Fruit fly (Drosophila melanogaster) whole organism, embryonic: Measurements from ENCODE around the gene CG13465.

Experiments used
- ATbp ChIP-seq: fragments of 200-800 bp; sonication (Bioruptor generic); optimal IDR thresholded peaks from 2 replicates; lab custom pipeline; 2017; ENCODE audit warnings: missing biosample characterization, mild to moderate bottlenecking, missing genetic modification characterization, missing genetic modification reagents
- BEAF-32 ChIP-seq: fragments of 200-800 bp; sonication (Bioruptor generic); optimal IDR thresholded peaks from 3 replicates; lab custom pipeline; 2017; ENCODE audit warnings: missing biosample characterization, missing genetic modification characterization, mild to moderate bottlenecking, moderate library complexity, missing genetic modification reagents
- Blimp-1 ChIP-seq: fragments of 200-800 bp; sonication (Bioruptor generic); optimal IDR thresholded peaks from 3 replicates; lab custom pipeline; 2018; ENCODE audit warnings: missing biosample characterization, missing genetic modification characterization, mild to moderate bottlenecking, moderate library complexity, missing genetic modification reagents
- CG10274 ChIP-seq: fragments of 200-800 bp; sonication (Bioruptor generic); optimal IDR thresholded peaks from 3 replicates; lab custom pipeline; 2017; ENCODE audit warnings: missing biosample characterization, mild to moderate bottlenecking, missing genetic modification characterization
- CG13775 ChIP-seq: fragments of 200-800 bp; sonication (Bioruptor generic); optimal IDR thresholded peaks from 3 replicates; lab custom pipeline; 2017; ENCODE audit warnings: missing biosample characterization, mild to moderate bottlenecking, missing genetic modification characterization
- CG15479 ChIP-seq: fragments of 200-800 bp; sonication (Bioruptor generic); optimal IDR thresholded peaks from 3 replicates; lab custom pipeline; 2019; ENCODE audit warnings: missing biosample characterization, mild to moderate bottlenecking, missing genetic modification characterization, moderate library complexity
- CG2875 ChIP-seq: fragments of 200-800 bp; sonication (Bioruptor generic); optimal IDR thresholded peaks from 2 replicates; lab custom pipeline; 2017; ENCODE audit warnings: missing biosample characterization, mild to moderate bottlenecking, missing genetic modification characterization, missing genetic modification reagents
- CG30020 ChIP-seq: fragments of 200-800 bp; optimal IDR thresholded peaks from 2 replicates; lab custom pipeline; 2019; ENCODE audit warnings: missing biosample characterization, mild to moderate bottlenecking, missing genetic modification characterization, moderate library complexity
- CG31224 ChIP-seq: fragments of 200-800 bp; sonication (Bioruptor generic); IDR thresholded peaks from 2 replicates; pipeline ENCODE4 v1.3.6; 2022; ENCODE audit warnings: missing biosample characterization, missing genetic modification characterization
- CG32772 ChIP-seq: fragments of 200-800 bp; sonication (Bioruptor generic); IDR thresholded peaks from 2 replicates; pipeline ENCODE4 v1.3.6; 2022; ENCODE audit warnings: missing biosample characterization, missing genetic modification characterization
- CG33213 ChIP-seq: fragments of 200-800 bp; sonication (Bioruptor generic); optimal IDR thresholded peaks from 3 replicates; lab custom pipeline; 2016; ENCODE audit warnings: missing biosample characterization, missing genetic modification characterization
- CG6683 ChIP-seq: fragments of 200-800 bp; sonication (Bioruptor generic); optimal IDR thresholded peaks from 2 replicates; lab custom pipeline; 2017; ENCODE audit warnings: missing biosample characterization, mild to moderate bottlenecking, missing genetic modification characterization, missing genetic modification reagents
- CG7271 ChIP-seq: fragments of 200-800 bp; sonication (Bioruptor generic); optimal IDR thresholded peaks from 2 replicates; lab custom pipeline; 2018; ENCODE audit warnings: missing biosample characterization, mild to moderate bottlenecking, missing genetic modification characterization, moderate library complexity
- CG8089 ChIP-seq: fragments of 200-800 bp; sonication (Bioruptor generic); optimal IDR thresholded peaks from 3 replicates; lab custom pipeline; 2016; ENCODE audit warnings: missing biosample characterization, missing genetic modification characterization
- CG9609 ChIP-seq: fragments of 200-800 bp; sonication (Bioruptor generic); optimal IDR thresholded peaks from 3 replicates; lab custom pipeline; 2016; ENCODE audit warnings: missing biosample characterization, missing genetic modification characterization
- GATAe ChIP-seq: fragments of 200-800 bp; sonication (Bioruptor generic); conservative IDR thresholded peaks from 2 replicates; pipeline ENCODE4 v1.3.6; 2022; ENCODE audit warnings: missing biosample characterization, missing genetic modification characterization
- Med ChIP-seq: fragments of 200-800 bp; sonication (Bioruptor generic); peaks from one replicate; lab custom pipeline; 2016; ENCODE audit warnings: missing biosample characterization, missing genetic modification characterization, mild to moderate bottlenecking, inconsistent platforms, moderate library complexity
- Meics ChIP-seq: fragments of 200-800 bp; sonication (Bioruptor generic); optimal IDR thresholded peaks from 2 replicates; lab custom pipeline; 2017; ENCODE audit warnings: missing biosample characterization, mild to moderate bottlenecking, missing genetic modification characterization
- Neu2 ChIP-seq: fragments of 200-800 bp; sonication (Bioruptor generic); optimal IDR thresholded peaks from 3 replicates; lab custom pipeline; 2016; ENCODE audit warnings: missing biosample characterization, missing genetic modification characterization, borderline replicate concordance
- Nf-YA ChIP-seq: fragments of 200-800 bp; sonication (Bioruptor generic); IDR thresholded peaks from 2 replicates; pipeline ENCODE4 v1.3.6; 2022; ENCODE audit warnings: missing biosample characterization, missing genetic modification characterization
- Oaz ChIP-seq: fragments of 200-800 bp; sonication (Bioruptor generic); IDR thresholded peaks from 2 replicates; pipeline ENCODE4 v1.3.6; 2022; ENCODE audit warnings: missing biosample characterization, missing genetic modification characterization
- Optix ChIP-seq: fragments of 200-800 bp; sonication (Bioruptor generic); IDR thresholded peaks from 3 replicates; pipeline ENCODE4 v1.3.6; 2022; ENCODE audit warnings: missing biosample characterization, missing genetic modification characterization
- Sox100B ChIP-seq: fragments of 200-800 bp; sonication (Bioruptor generic); optimal IDR thresholded peaks from 3 replicates; lab custom pipeline; 2018; ENCODE audit warnings: missing biosample characterization, mild to moderate bottlenecking, missing genetic modification characterization
- Stat92E ChIP-seq, 3 experiments: fragments of >200 bp in 2 of 3; fragments of 200-800 bp in 1 of 3; sonication (Bioruptor generic) in 1 of 3; optimal IDR thresholded peaks; 2 replicates each; lab custom pipeline; 2017 to 2019; ENCODE audit warnings: missing biosample characterization in 3 of 3, missing genetic modification characterization in 3 of 3, mild to moderate bottlenecking in 1 of 3, moderate library complexity in 1 of 3
- ara ChIP-seq: fragments of 200-800 bp; sonication (Bioruptor generic); IDR thresholded peaks from 2 replicates; pipeline ENCODE4 v1.3.6; 2022; ENCODE audit warnings: missing biosample characterization, missing genetic modification characterization
- cad ChIP-seq: fragments of >200 bp; optimal IDR thresholded peaks from 2 replicates; lab custom pipeline; 2017; ENCODE audit warnings: missing biosample characterization, missing genetic modification characterization
- chn ChIP-seq: fragments of 200-800 bp; sonication (Bioruptor generic); optimal IDR thresholded peaks from 2 replicates; lab custom pipeline; 2016; ENCODE audit warnings: missing biosample characterization, missing genetic modification characterization
- ewg ChIP-seq: fragments of 200-800 bp; sonication (Bioruptor generic); optimal IDR thresholded peaks from 3 replicates; lab custom pipeline; 2017; ENCODE audit warnings: mild to moderate bottlenecking, missing biosample characterization, missing genetic modification reagents, missing genetic modification characterization
- fu2 ChIP-seq: fragments of 200-800 bp; sonication (Bioruptor generic); optimal IDR thresholded peaks from 2 replicates; lab custom pipeline; 2016; ENCODE audit warnings: missing biosample characterization, missing genetic modification characterization
- gro ChIP-seq: fragments of 200-800 bp; sonication (Bioruptor generic); optimal IDR thresholded peaks from 2 replicates; lab custom pipeline; 2016; ENCODE audit warnings: missing biosample characterization, missing genetic modification characterization
- hb ChIP-seq: fragments of 200-800 bp; sonication (Bioruptor generic); IDR thresholded peaks from 3 replicates; pipeline ENCODE4 v1.3.6; 2022; ENCODE audit warnings: missing biosample characterization, missing genetic modification characterization; ENCODE audit not compliant: partially characterized antibody
- jigr1 ChIP-seq: fragments of 200-800 bp; sonication (Bioruptor generic); IDR thresholded peaks from 3 replicates; pipeline ENCODE4 v1.3.6; 2022; ENCODE audit warnings: missing biosample characterization, missing genetic modification characterization
- jumu ChIP-seq: fragments of 200-800 bp; sonication (Bioruptor generic); optimal IDR thresholded peaks from 3 replicates; lab custom pipeline; 2016; ENCODE audit warnings: missing biosample characterization, missing genetic modification characterization
- nerfin-2 ChIP-seq: fragments of 200-800 bp; sonication (Bioruptor generic); IDR thresholded peaks from 2 replicates; pipeline ENCODE4 v1.3.6; 2022; ENCODE audit warnings: missing biosample characterization, missing genetic modification characterization; ENCODE audit not compliant: partially characterized antibody
- pb ChIP-seq: fragments of 200-800 bp; sonication (Bioruptor generic); optimal IDR thresholded peaks from 3 replicates; lab custom pipeline; 2016; ENCODE audit warnings: missing biosample characterization, missing genetic modification characterization
- pita ChIP-seq: fragments of 200-800 bp; sonication (Bioruptor generic); optimal IDR thresholded peaks from 2 replicates; lab custom pipeline; 2017; ENCODE audit warnings: missing biosample characterization, mild to moderate bottlenecking, missing genetic modification characterization
- prd ChIP-seq, 3 experiments: fragments of >200 bp in 2 of 3; fragments of 200-800 bp in 1 of 3; sonication (Bioruptor generic) in 1 of 3; optimal IDR thresholded peaks in 2 of 3; IDR thresholded peaks in 1 of 3; 2 replicates in 2 of 3; 3 replicates in 1 of 3; pipeline versions ENCODE4 v1.3.6 to Lab custom; 2017 to 2022; ENCODE audit warnings: missing biosample characterization in 1 of 3, missing genetic modification characterization in 1 of 3
- ranshi ChIP-seq: fragments of 200-800 bp; sonication (Bioruptor generic); IDR thresholded peaks from 2 replicates; pipeline ENCODE4 v1.3.6; 2022; ENCODE audit warnings: missing biosample characterization, missing genetic modification characterization
- seq ChIP-seq: fragments of 200-800 bp; sonication (Bioruptor generic); IDR thresholded peaks from 2 replicates; pipeline ENCODE4 v1.3.6; 2022; ENCODE audit warnings: missing biosample characterization, missing genetic modification characterization
- sna ChIP-seq: fragments of 200-800 bp; sonication (Bioruptor generic); IDR thresholded peaks from 2 replicates; pipeline ENCODE4 v1.3.6; 2022; ENCODE audit warnings: missing biosample characterization, missing genetic modification characterization; ENCODE audit not compliant: partially characterized antibody
- sqz ChIP-seq: fragments of 200-800 bp; sonication (Bioruptor generic); optimal IDR thresholded peaks from 3 replicates; lab custom pipeline; 2018; ENCODE audit warnings: missing biosample characterization, mild to moderate bottlenecking, missing genetic modification characterization
- sr ChIP-seq: fragments of 200-800 bp; sonication (Bioruptor generic); IDR thresholded peaks from 3 replicates; pipeline ENCODE4 v1.3.6; 2022; ENCODE audit warnings: missing biosample characterization, missing genetic modification characterization
- stc ChIP-seq: fragments of 200-800 bp; sonication (Bioruptor generic); IDR thresholded peaks from 2 replicates; pipeline ENCODE4 v1.3.6; 2022; ENCODE audit warnings: missing biosample characterization, missing genetic modification characterization
- tio ChIP-seq: fragments of 200-800 bp; sonication (Bioruptor generic); optimal IDR thresholded peaks from 2 replicates; lab custom pipeline; 2017; ENCODE audit warnings: missing biosample characterization, missing genetic modification characterization, inconsistent platforms
- tup ChIP-seq: fragments of 200-800 bp; sonication (Bioruptor generic); optimal IDR thresholded peaks from 2 replicates; lab custom pipeline; 2016; ENCODE audit warnings: missing biosample characterization, mild to moderate bottlenecking, missing genetic modification characterization, moderate library complexity
- zen ChIP-seq: fragments of 200-800 bp; sonication (Bioruptor generic); optimal IDR thresholded peaks from 3 replicates; lab custom pipeline; 2018; ENCODE audit warnings: missing biosample characterization, mild to moderate bottlenecking, missing genetic modification characterization, moderate library complexity
- zen2 ChIP-seq: fragments of 200-800 bp; sonication (Bioruptor generic); IDR thresholded peaks from 3 replicates; pipeline ENCODE4 v1.3.6; 2022; ENCODE audit warnings: missing biosample characterization, missing genetic modification characterization; ENCODE audit not compliant: partially characterized antibody

CG13465 gene

DNA sequence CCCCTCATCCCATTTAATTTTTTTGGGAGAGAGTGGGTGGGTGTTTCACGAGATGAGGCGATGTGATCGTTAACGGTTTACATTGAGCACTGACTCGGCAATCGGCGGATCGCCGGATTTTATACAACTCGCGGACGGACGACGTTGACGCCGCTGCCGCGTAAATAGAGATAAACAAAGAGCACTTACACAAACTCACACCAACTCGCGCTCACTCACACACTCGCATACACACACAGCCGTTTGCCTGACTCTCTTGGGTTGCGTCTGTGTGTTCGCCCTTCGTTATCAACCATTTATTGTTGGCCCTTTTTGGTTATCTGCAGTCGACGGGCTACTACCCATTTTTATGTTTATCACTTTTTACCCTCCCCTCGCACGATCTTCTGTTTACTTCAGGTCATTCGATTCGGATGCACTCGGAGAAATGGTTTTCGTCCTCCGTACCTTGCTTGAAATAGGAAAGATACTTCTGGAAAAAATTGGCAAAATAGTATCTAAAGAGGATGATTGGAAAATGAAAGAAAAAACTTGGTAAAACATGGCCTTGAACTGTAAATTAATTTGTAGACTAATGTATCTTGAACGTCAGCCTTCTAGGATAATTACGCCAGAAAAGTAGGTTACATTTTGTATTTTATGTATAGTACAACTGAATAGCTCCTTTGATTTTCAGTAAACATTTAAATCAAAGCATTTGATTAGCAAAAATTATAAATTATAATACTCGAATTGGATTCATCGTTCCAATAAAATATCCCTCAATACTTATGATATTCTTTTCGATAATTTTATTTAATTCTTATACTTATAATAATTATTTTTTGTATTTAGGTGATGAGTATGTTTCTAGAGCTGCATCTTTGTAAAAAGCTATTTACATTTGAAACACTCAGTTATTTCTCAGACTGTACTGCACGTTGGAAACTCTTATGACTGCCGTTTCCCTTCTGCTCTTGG, 33.7 kb upstream of the CG13465 start (continued):
- TF ChIP-seq zen2 (GFP tag; lab: Robert Waterston, UW) (0 out of 3 replicates have a peak, but pooled peaks have one; percentile 17), stc (GFP tag; lab: Robert Waterston, UW) (no peak), Sox100B (GFP tag; lab: Kevin White, UChicago) (peak; percentile 51), CG31224 (GFP tag; lab: Robert Waterston, UW) (no peak), hb (GFP tag; lab: Robert Waterston, UW) (no peak), jumu (GFP tag; lab: Kevin White, UChicago) (no peak), tio (GFP tag; lab: Kevin White, UChicago) (peak; percentile 72), GATAe (GFP tag; lab: Robert Waterston, UW) (peak; percentile 83), ATbp (no peak), Oaz (GFP tag; lab: Robert Waterston, UW) (no peak), Stat92E (GFP tag; optimal IDR thresholded peaks at IDR 0.05; lab: Kevin White, UChicago) (peak in 1 of 3 experiments; percentile 7), sna (GFP tag; lab: Robert Waterston, UW) (peak; percentile 60; the same call in 1 of the 2 replicates), CG9609 (GFP tag; lab: Kevin White, UChicago) (no peak), CG8089 (GFP tag; lab: Kevin White, UChicago) (no peak), CG32772 (peak; percentile 36; the same call in 1 of the 2 replicates), sr (GFP tag; lab: Robert Waterston, UW) (no peak; the same call in 2 of the 3 replicates), CG13775 (GFP tag; lab: Kevin White, UChicago) (peak; percentile 77), pita (no peak), cad (GFP tag; lab: Kevin White, UChicago) (peak; percentile 64), CG30020 (tag; lab: Kevin White, UChicago) (peak; percentile 20), Meics (GFP tag; lab: Kevin White, UChicago) (no peak), Nf-YA (GFP tag; lab: Robert Waterston, UW) (no peak), fu2 (GFP tag; lab: Kevin White, UChicago) (no peak), Optix (no peak), ranshi (no peak; the same call in 1 of the 2 replicates), nerfin-2 (GFP tag; lab: Robert Waterston, UW) (0 out of 2 replicates have a peak, but pooled peaks have one; percentile 18), jigr1 (GFP tag; lab: Robert Waterston, UW) (no peak), CG6683 (GFP tag; lab: Kevin White, UChicago) (no peak), pb (no peak), CG10274 (no peak), BEAF-32 (no peak), sqz (peak; percentile 54), CG15479 (GFP tag; lab: Kevin White, UChicago) (peak; percentile 91), Med (peak; percentile 73), CG33213 (no peak), chn (no peak), seq (no peak), ewg (GFP tag; lab: Kevin White, UChicago) (peak; percentile 24), CG2875 (GFP tag; lab: Kevin White, UChicago) (peak; percentile 23), tup (GFP tag; lab: Kevin White, UChicago) (no peak), CG7271 (no peak), Neu2 (GFP tag; lab: Kevin White, UChicago) (no peak), gro (GFP tag; lab: Kevin White, UChicago) (no peak), prd (optimal IDR thresholded peaks at IDR 0.05; lab: Kevin White, UChicago) (no peak), prd (GFP tag; IDR thresholded peaks at IDR 0.05; lab: Robert Waterston, UW) (peak; percentile 66), ara (GFP tag; lab: Robert Waterston, UW) (peak; percentile 28; the same call in 1 of the 2 replicates), Blimp-1 (GFP tag; lab: Kevin White, UChicago) (peak; percentile 7), zen (peak; percentile 41)
